Fruit fly (Drosophila melanogaster): Measurements from ENCODE around the gene CG32554.
A peak's percentile ranks its signal among the peaks of the same experiment; 100 is the strongest.

The CG32554 gene

dm6 chrX:17845820-17846379 lies 6.6 kb downstream of the CG32554 start:
- TF ChIP-seq br (GFP tag; optimal IDR thresholded peaks at IDR 0.05), result no peak
- no peak for TF ChIP-seq Rel (GFP tag; optimal IDR thresholded peaks at IDR 0.05)
- peak; percentile 48 for TF ChIP-seq Rel (tag; optimal IDR thresholded peaks at IDR 0.05)
- no peak for TF ChIP-seq N (GFP tag; optimal IDR thresholded peaks at IDR 0.05)

dm6 chrX:17844623-17845022 lies 7.9 kb downstream of the CG32554 start, which contains the start of the genes CG8142 and Ucp4A:
Gene CG8142, minus strand, starts transcription at chrX:17844704.
Gene Ucp4A, plus strand, starts transcription at chrX:17844949.
- TF ChIP-seq psq (GFP tag; optimal IDR thresholded peaks at IDR 0.05) (peak; percentile 83), OdsH (GFP tag; optimal IDR thresholded peaks at IDR 0.05) (peak; percentile 84), Vsx2 (GFP tag; optimal IDR thresholded peaks at IDR 0.05; ENCODE audit: partially characterized antibody) (no peak), Jra (GFP tag; optimal IDR thresholded peaks at IDR 0.05) (peak; percentile 7), tai (GFP tag; optimal IDR thresholded peaks at IDR 0.05) (no peak), ey (GFP tag; optimal IDR thresholded peaks at IDR 0.05) (peak; percentile 70), h (GFP tag; optimal IDR thresholded peaks at IDR 0.05) (peak; percentile 91), Rel (GFP tag; optimal IDR thresholded peaks at IDR 0.05) (peak; percentile 30), Rel (tag; optimal IDR thresholded peaks at IDR 0.05) (peak; percentile 75), Hr78 (GFP tag; optimal IDR thresholded peaks at IDR 0.05) (no peak), fru (GFP tag; optimal IDR thresholded peaks at IDR 0.05) (peak; percentile 82), Hnf4 (GFP tag; optimal IDR thresholded peaks at IDR 0.05) (no peak), HLH106 (tag; optimal IDR thresholded peaks at IDR 0.05) (peak; percentile 96), usp (GFP tag; optimal IDR thresholded peaks at IDR 0.05) (no peak), sage (GFP tag; optimal IDR thresholded peaks at IDR 0.05) (no peak), sv (GFP tag; optimal IDR thresholded peaks at IDR 0.05) (peak; percentile 89), rgr (GFP tag; optimal IDR thresholded peaks at IDR 0.05) (peak; percentile 90), Hr83 (GFP tag; optimal IDR thresholded peaks at IDR 0.05; ENCODE audit: poor library complexity, severe bottlenecking) (no peak), brk (GFP tag; optimal IDR thresholded peaks at IDR 0.05) (no peak), Dif (GFP tag; optimal IDR thresholded peaks at IDR 0.05; ENCODE audit: partially characterized antibody) (no peak), Dfd (GFP tag; optimal IDR thresholded peaks at IDR 0.05) (no peak), woc (GFP tag; optimal IDR thresholded peaks at IDR 0.05) (no peak), Myc (optimal IDR thresholded peaks at IDR 0.05) (no peak), dsf (GFP tag; optimal IDR thresholded peaks at IDR 0.05; ENCODE audit: borderline replicate concordance) (peak; percentile 31), Sp1 (GFP tag; optimal IDR thresholded peaks at IDR 0.05) (peak; percentile 91), GATAd (GFP tag; optimal IDR thresholded peaks at IDR 0.05) (no peak), Abd-B (GFP tag; optimal IDR thresholded peaks at IDR 0.05) (no peak), CrebA (GFP tag; optimal IDR thresholded peaks at IDR 0.05; ENCODE audit: borderline replicate concordance) (no peak), lola (GFP tag; optimal IDR thresholded peaks at IDR 0.05) (no peak), N (GFP tag; optimal IDR thresholded peaks at IDR 0.05) (no peak), CG32264 (GFP tag; optimal IDR thresholded peaks at IDR 0.05) (no peak), foxo (GFP tag; optimal IDR thresholded peaks at IDR 0.05) (peak in 1 of 2 experiments; percentile 93), br (GFP tag; optimal IDR thresholded peaks at IDR 0.05) (peak; percentile 72), Mio (GFP tag; optimal IDR thresholded peaks at IDR 0.05) (no peak), dmrt93B (GFP tag; optimal IDR thresholded peaks at IDR 0.05) (peak; percentile 92), pan (optimal IDR thresholded peaks at IDR 0.05) (no peak), jim (GFP tag; optimal IDR thresholded peaks at IDR 0.05) (no peak), dl (GFP tag; optimal IDR thresholded peaks at IDR 0.05; ENCODE audit: insufficient read depth in 1 of 2, partially characterized antibody in 2 of 2) (no peak), CG9705 (GFP tag; optimal IDR thresholded peaks at IDR 0.05) (peak; percentile 92)

- TF ChIP-seq Hr83 (GFP tag; optimal IDR thresholded peaks at IDR 0.05; ENCODE audit: poor library complexity, severe bottlenecking), result peak; percentile 64
- TF ChIP-seq woc (GFP tag; optimal IDR thresholded peaks at IDR 0.05), result no peak
Observed at dm6 chrX:17841923-17842322, 10.6 kb downstream of the CG32554 start, which contains the start of gene Taf9. Gene Taf9, plus strand, starts transcription at chrX:17842161.
